Worm (Caenorhabditis elegans): ENCODE results near the gene oac-12.

- no peak for TF ChIP-seq lsy-2 (tag; optimal IDR thresholded peaks at IDR 0.05)
- no peak for TF ChIP-seq elt-3 (tag; optimal IDR thresholded peaks at IDR 0.05)
- no peak for TF ChIP-seq ama-1 (optimal IDR thresholded peaks at IDR 0.05)
- TF ChIP-seq egl-27 (tag; optimal IDR thresholded peaks at IDR 0.05) = no peak
- no peak for TF ChIP-seq ceh-82 (tag; optimal IDR thresholded peaks at IDR 0.05)
- no peak for TF ChIP-seq fos-1 (tag; optimal IDR thresholded peaks at IDR 0.05)
- TF ChIP-seq nhr-10 (tag; optimal IDR thresholded peaks at IDR 0.05) = no peak
- no peak for TF ChIP-seq ztf-4 (tag; optimal IDR thresholded peaks at IDR 0.05)
- no peak for TF ChIP-seq nhr-11 (tag; optimal IDR thresholded peaks at IDR 0.05)
- no peak for TF ChIP-seq ZK546.5 (tag; optimal IDR thresholded peaks at IDR 0.05)
These were observed 9.6 kb downstream of the oac-12 start, which contains the start of gene R02D1.2 for ce11 chrV:4322706-4323105.

All from whole organism, L2 larva.